Worm (Caenorhabditis elegans) whole organism, L1 larva: ENCODE data around the gene ZC178.2.

Experiments
- C34B4.2 ChIP-seq: sonication (generic microtip); optimal IDR thresholded peaks from 2 replicates; lab custom pipeline; 2017; ENCODE audit warnings: mild to moderate bottlenecking, missing genetic modification characterization, missing compliant biosample characterization
- F16B12.6 ChIP-seq: fragments of 150-350 bp; optimal IDR thresholded peaks from 2 replicates; lab custom pipeline; 2014; ENCODE audit warnings: missing biosample characterization, missing genetic modification characterization
- Y116A8C.19 ChIP-seq: sonication (generic microtip); optimal IDR thresholded peaks from 2 replicates; lab custom pipeline; 2016; ENCODE audit warnings: missing compliant biosample characterization, missing genetic modification characterization, borderline replicate concordance
- aha-1 ChIP-seq: fragments of 150-350 bp; optimal IDR thresholded peaks from 2 replicates; lab custom pipeline; 2014; ENCODE audit warnings: missing biosample characterization, missing genetic modification characterization
- aly-2 ChIP-seq: fragments of 150-350 bp; optimal IDR thresholded peaks from 2 replicates; lab custom pipeline; 2014; ENCODE audit warnings: missing biosample characterization, missing genetic modification characterization
- ceh-63 ChIP-seq: fragments of 200-800 bp; sonication (Bioruptor generic); optimal IDR thresholded peaks from 2 replicates; lab custom pipeline; 2018; ENCODE audit warnings: mild to moderate bottlenecking, missing genetic modification characterization, missing compliant biosample characterization
- ceh-8 ChIP-seq: fragments of 200-800 bp; sonication (Bioruptor generic); optimal IDR thresholded peaks from 2 replicates; lab custom pipeline; 2018; ENCODE audit warnings: mild to moderate bottlenecking, missing genetic modification characterization, moderate library complexity, missing compliant biosample characterization
- ceh-90 ChIP-seq: sonication (generic microtip); optimal IDR thresholded peaks from 2 replicates; lab custom pipeline; 2016; ENCODE audit warnings: missing genetic modification characterization, missing compliant biosample characterization
- dsc-1 ChIP-seq: sonication (generic microtip); optimal IDR thresholded peaks from 2 replicates; lab custom pipeline; 2016; ENCODE audit warnings: mild to moderate bottlenecking, missing genetic modification characterization, missing compliant biosample characterization
- efl-1 ChIP-seq, 4 experiments: fragments of 150-350 bp; optimal IDR thresholded peaks in 3 of 4; peaks in 1 of 4; 1 replicate in 1 of 4; 2 replicates in 3 of 4; lab custom pipeline; 2014; ENCODE audit warnings: missing biosample characterization in 2 of 4, missing genetic modification characterization in 2 of 4, missing genetic modification reagents in 2 of 4
- egl-27 ChIP-seq, 2 experiments: fragments of 150-350 bp in 1 of 2; sonication (generic microtip); optimal IDR thresholded peaks; 3 replicates each; lab custom pipeline; 2017 to 2018; ENCODE audit warnings: missing biosample characterization in 2 of 2, missing genetic modification characterization in 2 of 2, missing genetic modification reagents in 2 of 2
- elt-3 ChIP-seq, 6 experiments: fragments of 150-350 bp in 1 of 6; sonication (generic microtip); optimal IDR thresholded peaks; 2 replicates each; lab custom pipeline; 2017 to 2018; ENCODE audit warnings: missing biosample characterization in 6 of 6, missing genetic modification characterization in 6 of 6, inconsistent platforms in 1 of 6
- fkh-10 ChIP-seq: sonication (generic microtip); optimal IDR thresholded peaks from 2 replicates; lab custom pipeline; 2017; ENCODE audit warnings: missing biosample characterization, missing genetic modification reagents, missing genetic modification characterization
- fkh-8 ChIP-seq: sonication (generic microtip); optimal IDR thresholded peaks from 2 replicates; lab custom pipeline; 2016; ENCODE audit warnings: mild to moderate bottlenecking, missing genetic modification characterization, missing compliant biosample characterization
- fos-1 ChIP-seq: fragments of 150-350 bp; optimal IDR thresholded peaks from 2 replicates; lab custom pipeline; 2014; ENCODE audit warnings: missing biosample characterization, missing genetic modification characterization
- grh-1 ChIP-seq: fragments of 200-800 bp; sonication (Bioruptor generic); IDR thresholded peaks from 2 replicates; pipeline ENCODE4 v1.3.6; 2022; ENCODE audit warnings: missing genetic modification reagents, missing genetic modification characterization, missing compliant biosample characterization
- hlh-17 ChIP-seq: fragments of 200-800 bp; sonication (Bioruptor generic); optimal IDR thresholded peaks from 2 replicates; lab custom pipeline; 2018; ENCODE audit warnings: missing genetic modification characterization, mild to moderate bottlenecking, missing compliant biosample characterization, moderate library complexity, borderline replicate concordance
- hpl-2 ChIP-seq: fragments of 150-350 bp; optimal IDR thresholded peaks from 2 replicates; lab custom pipeline; 2014; ENCODE audit warnings: missing biosample characterization, missing genetic modification reagents, missing genetic modification characterization
- irx-1 ChIP-seq: sonication (generic microtip); optimal IDR thresholded peaks from 2 replicates; lab custom pipeline; 2016; ENCODE audit warnings: missing genetic modification characterization, missing compliant biosample characterization
- isw-1 ChIP-seq: fragments of 200-800 bp; sonication (Bioruptor generic); IDR thresholded peaks from 2 replicates; pipeline ENCODE4 v1.3.6; 2022; ENCODE audit warnings: missing genetic modification characterization, missing compliant biosample characterization
- jun-1 ChIP-seq: fragments of 150-350 bp; optimal IDR thresholded peaks from 2 replicates; lab custom pipeline; 2014; ENCODE audit warnings: missing biosample characterization, missing genetic modification reagents, missing genetic modification characterization
- lin-13 ChIP-seq: fragments of 150-350 bp; optimal IDR thresholded peaks from 2 replicates; lab custom pipeline; 2014; ENCODE audit warnings: missing biosample characterization, missing genetic modification reagents, missing genetic modification characterization
- lin-35 ChIP-seq, 2 experiments: fragments of 150-350 bp; optimal IDR thresholded peaks; 2 replicates each; lab custom pipeline; 2014; ENCODE audit warnings: missing biosample characterization in 2 of 2, missing genetic modification characterization in 2 of 2, missing genetic modification reagents in 2 of 2
- lin-39 ChIP-seq: fragments of 150-350 bp; optimal IDR thresholded peaks from 2 replicates; lab custom pipeline; 2014; ENCODE audit warnings: missing biosample characterization, missing genetic modification reagents, missing genetic modification characterization
- lsy-2 ChIP-seq, 2 experiments: fragments of 150-350 bp; optimal IDR thresholded peaks; 2 replicates each; lab custom pipeline; 2014; ENCODE audit warnings: missing biosample characterization in 2 of 2, missing genetic modification characterization in 2 of 2
- mep-1 ChIP-seq: fragments of 150-350 bp; optimal IDR thresholded peaks from 2 replicates; lab custom pipeline; 2014; ENCODE audit warnings: missing biosample characterization, missing genetic modification characterization
- nhr-11 ChIP-seq: fragments of 150-350 bp; optimal IDR thresholded peaks from 2 replicates; lab custom pipeline; 2014; ENCODE audit warnings: missing biosample characterization, missing genetic modification characterization
- nhr-12 ChIP-seq: sonication (generic microtip); optimal IDR thresholded peaks from 2 replicates; lab custom pipeline; 2017; ENCODE audit warnings: missing biosample characterization, missing genetic modification characterization
- nhr-19 ChIP-seq: fragments of 200-800 bp; sonication (Bioruptor generic); conservative IDR thresholded peaks from 2 replicates; pipeline ENCODE4 v1.3.6; 2022; ENCODE audit warnings: missing genetic modification characterization, missing compliant biosample characterization
- nhr-20 ChIP-seq: sonication (generic microtip); optimal IDR thresholded peaks from 2 replicates; lab custom pipeline; 2016; ENCODE audit warnings: mild to moderate bottlenecking, missing genetic modification characterization, missing compliant biosample characterization
- nhr-71 ChIP-seq: sonication (generic microtip); optimal IDR thresholded peaks from 2 replicates; lab custom pipeline; 2016; ENCODE audit warnings: mild to moderate bottlenecking, missing genetic modification characterization, moderate library complexity, missing compliant biosample characterization
- nhr-85 ChIP-seq: sonication (generic microtip); peaks from one replicate; lab custom pipeline; 2016; ENCODE audit warnings: missing genetic modification characterization, inconsistent platforms, missing compliant biosample characterization
- pag-3 ChIP-seq: sonication (generic microtip); optimal IDR thresholded peaks from 2 replicates; lab custom pipeline; 2017; ENCODE audit warnings: missing genetic modification characterization, mild to moderate bottlenecking, missing compliant biosample characterization, antibody characterized with exemption, borderline replicate concordance; ENCODE audit not compliant: insufficient read depth
- pax-3 ChIP-seq: fragments of 200-800 bp; sonication (Bioruptor generic); optimal IDR thresholded peaks from 2 replicates; lab custom pipeline; 2018; ENCODE audit warnings: mild to moderate bottlenecking, missing genetic modification characterization, moderate library complexity, missing compliant biosample characterization
- pqm-1 ChIP-seq: sonication (generic microtip); optimal IDR thresholded peaks from 3 replicates; lab custom pipeline; 2017; ENCODE audit warnings: missing biosample characterization, missing genetic modification characterization
- unc-62 ChIP-seq: fragments of 150-350 bp; optimal IDR thresholded peaks from 2 replicates; lab custom pipeline; 2014; ENCODE audit warnings: missing biosample characterization, missing genetic modification reagents, missing genetic modification characterization
- zag-1 ChIP-seq: fragments of 150-350 bp; optimal IDR thresholded peaks from 2 replicates; lab custom pipeline; 2014; ENCODE audit warnings: missing biosample characterization, missing genetic modification characterization
- zip-4 ChIP-seq: fragments of 200-800 bp; sonication (Bioruptor generic); optimal IDR thresholded peaks from 2 replicates; lab custom pipeline; 2018; ENCODE audit warnings: mild to moderate bottlenecking, missing genetic modification characterization, moderate library complexity, missing compliant biosample characterization
- ztf-11 ChIP-seq, 2 experiments: sonication (generic microtip); optimal IDR thresholded peaks; 2 replicates each; lab custom pipeline; 2016 to 2017; ENCODE audit warnings: missing genetic modification characterization in 2 of 2, missing biosample characterization in 1 of 2, missing compliant biosample characterization in 1 of 2

The ZC178.2 gene

DNA sequence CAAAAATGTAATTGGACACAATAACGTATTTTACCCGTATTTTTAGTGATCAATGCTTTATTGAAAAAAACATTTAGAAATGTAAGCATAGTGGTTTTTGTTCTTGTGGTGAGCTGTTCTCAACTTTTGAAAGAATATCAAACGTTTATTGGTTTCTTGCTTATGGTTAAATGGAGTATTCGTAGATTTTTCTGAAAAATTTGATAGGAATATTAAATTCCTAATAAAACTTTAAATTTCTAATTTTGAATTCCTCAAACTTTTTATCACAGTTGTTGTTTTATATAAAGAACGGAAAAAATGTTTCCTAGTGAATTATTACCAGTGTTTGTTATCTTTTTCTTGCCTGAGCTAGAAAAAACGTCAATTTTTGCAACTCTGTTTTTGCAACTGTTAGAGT is 41.6 kb upstream of the ZC178.2 start, which contains the start of gene B0507.5:
TSS of gene B0507.5 (plus strand) at position 301 of the 400 bp plus-strand sequence.
- no peak for TF ChIP-seq pax-3
- TF ChIP-seq irx-1 (tag; lab: Kevin White, UChicago): no peak
- no peak for TF ChIP-seq C34B4.2 (tag; lab: Kevin White, UChicago)
- no peak for TF ChIP-seq jun-1
- TF ChIP-seq lin-35 (GFP tag; optimal IDR thresholded peaks at IDR 0.05; lab: Kevin White, UChicago): no peak
- TF ChIP-seq F16B12.6: no peak
- no peak for TF ChIP-seq ceh-90 (tag; lab: Kevin White, UChicago)
- no peak for TF ChIP-seq fkh-10 (GFP tag; lab: Kevin White, UChicago)
- TF ChIP-seq ceh-8 (GFP tag; lab: Kevin White, UChicago): no peak
- TF ChIP-seq dsc-1 (tag; lab: Kevin White, UChicago): no peak
- TF ChIP-seq nhr-19 (GFP tag; lab: Robert Waterston, UW): no peak
- TF ChIP-seq ceh-63 (GFP tag; lab: Kevin White, UChicago): no peak
- TF ChIP-seq fkh-8: no peak
- TF ChIP-seq grh-1 (GFP tag; lab: Robert Waterston, UW): no peak
- no peak for TF ChIP-seq nhr-20 (tag; lab: Kevin White, UChicago)
- TF ChIP-seq ztf-11 (tag; optimal IDR thresholded peaks at IDR 0.05; lab: Kevin White, UChicago): no peak
- TF ChIP-seq Y116A8C.19 (tag; lab: Kevin White, UChicago): no peak
- no peak for TF ChIP-seq nhr-71 (tag; lab: Kevin White, UChicago)
- no peak for TF ChIP-seq hpl-2 (GFP tag; lab: Kevin White, UChicago)
- no peak for TF ChIP-seq aly-2 (tag; lab: Kevin White, UChicago)

DNA sequence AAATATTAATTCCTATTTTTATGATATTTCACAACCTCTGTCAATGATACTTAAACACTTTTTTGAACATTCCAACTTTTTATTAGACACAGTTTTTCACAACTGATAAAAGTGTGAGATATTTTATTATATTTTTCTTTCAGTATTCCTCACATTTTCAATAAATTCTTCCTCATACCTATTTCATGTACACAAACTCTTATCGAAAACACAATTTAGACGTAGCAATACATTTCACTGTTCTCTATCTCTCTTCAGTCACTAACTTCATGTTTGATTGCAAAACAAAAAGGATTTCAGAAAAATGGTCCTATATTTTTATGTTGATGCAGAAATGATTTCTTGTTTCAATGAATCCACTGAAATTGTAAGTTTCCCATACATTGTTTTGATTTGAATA is 34.0 kb upstream of the ZC178.2 start, which contains the start of gene B0507.6:
TSS of gene B0507.6 (plus strand) at position 301 of the 400 bp plus-strand sequence.
- no peak for TF ChIP-seq unc-62 (GFP tag; lab: Kevin White, UChicago)
- TF ChIP-seq hpl-2 (GFP tag; lab: Kevin White, UChicago): no peak
- TF ChIP-seq zip-4 (GFP tag; lab: Kevin White, UChicago): no peak
- TF ChIP-seq efl-1 (optimal IDR thresholded peaks at IDR 0.05; lab: Kevin White, UChicago): no peak
- no peak for TF ChIP-seq efl-1 (GFP tag; optimal IDR thresholded peaks at IDR 0.05 in 1 of 2; lab: Kevin White, UChicago)
- no peak for TF ChIP-seq lin-39
- TF ChIP-seq zag-1: no peak
- TF ChIP-seq irx-1 (tag; lab: Kevin White, UChicago): no peak
- no peak for TF ChIP-seq nhr-12 (tag; lab: Kevin White, UChicago)

DNA sequence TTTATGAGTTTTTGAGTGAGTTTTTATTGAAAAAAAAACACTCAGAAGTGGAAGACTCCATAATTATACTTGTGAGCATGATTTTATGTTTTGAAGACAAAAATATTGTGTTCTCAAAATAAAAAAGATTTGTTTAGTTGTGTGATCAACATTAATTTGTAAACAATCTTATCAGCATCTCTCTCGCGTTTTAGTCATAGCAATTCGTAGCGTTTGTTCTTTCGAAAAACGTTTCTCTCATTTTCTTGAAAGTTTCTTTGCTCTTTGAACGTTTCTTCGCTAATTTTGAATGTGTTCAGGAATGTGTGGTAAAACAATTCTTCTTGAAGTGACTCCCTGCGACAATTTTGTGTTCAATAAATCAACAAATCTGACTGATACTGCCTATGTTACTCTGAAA is 27.3 kb upstream of the ZC178.2 start, which contains the start of gene ZC196.2:
TSS of gene ZC196.2 (plus strand) at position 301 of the 400 bp plus-strand sequence.
- TF ChIP-seq mep-1: no peak
- no peak for TF ChIP-seq isw-1
- TF ChIP-seq nhr-11 (tag; lab: Kevin White, UChicago): no peak
- no peak for TF ChIP-seq pqm-1 (tag; lab: Kevin White, UChicago)
- no peak for TF ChIP-seq fos-1 (tag; lab: Kevin White, UChicago)
- no peak for TF ChIP-seq elt-3 (tag; optimal IDR thresholded peaks at IDR 0.05; lab: Kevin White, UChicago)
- no peak for TF ChIP-seq ceh-8 (GFP tag; lab: Kevin White, UChicago)
- no peak for TF ChIP-seq hlh-17 (GFP tag; lab: Kevin White, UChicago)
- no peak for TF ChIP-seq egl-27 (tag; optimal IDR thresholded peaks at IDR 0.05; lab: Kevin White, UChicago)

DNA sequence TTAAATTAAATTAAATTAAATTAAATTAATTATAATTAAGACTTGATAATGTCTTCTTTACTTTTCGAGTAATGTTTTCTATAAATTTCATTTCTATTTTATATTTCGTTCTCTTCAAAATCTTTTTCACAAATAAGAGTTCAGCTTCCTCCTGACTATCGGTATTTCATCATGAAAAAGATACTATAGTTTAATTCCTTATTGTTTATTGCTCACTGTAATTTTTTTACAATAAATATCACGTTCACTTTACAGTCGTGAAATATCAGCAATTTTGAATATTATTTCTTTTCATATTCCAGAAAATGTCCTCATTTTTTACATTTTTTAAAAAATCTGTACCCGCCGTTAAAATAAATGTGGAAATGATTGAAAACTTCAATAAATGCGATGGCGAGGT is 24.6 kb upstream of the ZC178.2 start, which contains the start of gene ZC196.3:
TSS of gene ZC196.3 (plus strand) at position 301 of the 400 bp plus-strand sequence.
- TF ChIP-seq zag-1 (no peak), pag-3 (no peak), aha-1 (no peak), jun-1 (no peak), lin-13 (GFP tag; lab: Kevin White, UChicago) (no peak), nhr-85 (tag; lab: Kevin White, UChicago) (no peak), lsy-2 (tag; optimal IDR thresholded peaks at IDR 0.05; lab: Kevin White, UChicago) (no peak)
